Worm (Caenorhabditis elegans) whole organism, L1 larva: ENCODE data around the gene K10D11.2.

Source experiments
- lin-15B ChIP-seq: fragments of 150-350 bp; sonication (generic microtip); optimal IDR thresholded peaks from 3 replicates; lab custom pipeline; 2014; ENCODE audit warnings: missing biosample characterization, missing genetic modification characterization
- lin-39 ChIP-seq: fragments of 150-350 bp; optimal IDR thresholded peaks from 2 replicates; lab custom pipeline; 2014; ENCODE audit warnings: missing biosample characterization, missing genetic modification reagents, missing genetic modification characterization
- pqm-1 ChIP-seq: sonication (generic microtip); optimal IDR thresholded peaks from 3 replicates; lab custom pipeline; 2017; ENCODE audit warnings: missing biosample characterization, missing genetic modification characterization
- snpc-4 ChIP-seq: fragments of 150-350 bp; optimal IDR thresholded peaks from 2 replicates; lab custom pipeline; 2014; ENCODE audit warnings: missing biosample characterization, missing genetic modification characterization
- tlp-1 ChIP-seq: fragments of 150-350 bp; optimal IDR thresholded peaks from 2 replicates; lab custom pipeline; 2014; ENCODE audit warnings: missing biosample characterization, missing genetic modification characterization
- zag-1 ChIP-seq: fragments of 150-350 bp; optimal IDR thresholded peaks from 2 replicates; lab custom pipeline; 2014; ENCODE audit warnings: missing biosample characterization, missing genetic modification characterization

DNA sequence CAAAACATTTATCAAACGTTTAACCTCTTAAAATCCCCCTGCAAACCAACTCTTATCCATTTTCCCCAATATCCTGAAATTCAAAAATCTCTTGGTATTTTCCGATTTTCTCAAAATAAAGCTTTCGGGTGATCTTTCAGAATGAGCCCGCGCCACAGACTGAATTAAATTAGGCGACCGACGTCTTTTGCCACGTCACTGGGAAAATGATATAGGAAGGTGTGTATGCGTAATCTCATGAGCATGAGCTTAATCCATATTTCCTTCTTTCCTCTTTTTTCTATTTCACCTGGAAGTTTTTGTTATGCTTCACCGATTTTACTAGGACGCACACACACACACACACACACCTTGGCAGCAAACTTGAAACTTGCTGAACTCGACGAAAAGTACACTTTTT is 42.2 kb downstream of the K10D11.2 start:
- no peak for TF ChIP-seq tlp-1 (tag; lab: Kevin White, UChicago)
- TF ChIP-seq lin-39 (tag; lab: Kevin White, UChicago): no peak
- no peak for TF ChIP-seq pqm-1
- TF ChIP-seq lin-15B (tag; lab: Kevin White, UChicago): no peak
- no peak for TF ChIP-seq zag-1 (tag; lab: Kevin White, UChicago)
- TF ChIP-seq snpc-4 (tag; lab: Kevin White, UChicago): no peak
